Fruit fly (Drosophila melanogaster): ENCODE data around the gene BRWD3.

dm6 chr3R:24282567-24283324 is 36.1 kb upstream of the BRWD3 start:
- TF ChIP-seq psq (optimal IDR thresholded peaks at IDR 0.05) (no peak), CG8478 (optimal IDR thresholded peaks at IDR 0.05) (no peak), usp (GFP tag; optimal IDR thresholded peaks at IDR 0.05) (no peak), EcR (GFP tag; optimal IDR thresholded peaks at IDR 0.05) (no peak), Dll (optimal IDR thresholded peaks at IDR 0.05) (no peak), pan (optimal IDR thresholded peaks at IDR 0.05) (no peak)

Data from whole organism.